Fruit fly (Drosophila melanogaster): ENCODE measurements around the gene Sas-4.

Gene Sas-4

dm6 chr3R:7171384-7172099 is 20.4 kb downstream of the Sas-4 start:
- no peak for TF ChIP-seq Sin3A (optimal IDR thresholded peaks at IDR 0.05)
- no peak for TF ChIP-seq Myc (optimal IDR thresholded peaks at IDR 0.05)
- no peak for TF ChIP-seq psq (optimal IDR thresholded peaks at IDR 0.05)
- no peak for TF ChIP-seq h (optimal IDR thresholded peaks at IDR 0.05)
- TF ChIP-seq ttk (optimal IDR thresholded peaks at IDR 0.05), result no peak
- TF ChIP-seq insv (optimal IDR thresholded peaks at IDR 0.05), result no peak

dm6 chr3R:7172978-7173377 is 21.8 kb downstream of the Sas-4 start:
- no peak for TF ChIP-seq insv (optimal IDR thresholded peaks at IDR 0.05)

- no peak for TF ChIP-seq ttk (optimal IDR thresholded peaks at IDR 0.05)
- TF ChIP-seq psq (optimal IDR thresholded peaks at IDR 0.05), result no peak
- no peak for TF ChIP-seq h (optimal IDR thresholded peaks at IDR 0.05)
- no peak for TF ChIP-seq insv (optimal IDR thresholded peaks at IDR 0.05)
- TF ChIP-seq Sin3A (optimal IDR thresholded peaks at IDR 0.05), result no peak
- TF ChIP-seq Myc (optimal IDR thresholded peaks at IDR 0.05), result no peak
Measured at dm6 chr3R:7174755-7175154, 23.6 kb downstream of the Sas-4 start.

- no peak for TF ChIP-seq Myc (optimal IDR thresholded peaks at IDR 0.05)
- no peak for TF ChIP-seq h (optimal IDR thresholded peaks at IDR 0.05)
- no peak for TF ChIP-seq Sin3A (optimal IDR thresholded peaks at IDR 0.05)
- no peak for TF ChIP-seq insv (optimal IDR thresholded peaks at IDR 0.05)
- TF ChIP-seq ttk (optimal IDR thresholded peaks at IDR 0.05), result no peak
- no peak for TF ChIP-seq psq (optimal IDR thresholded peaks at IDR 0.05)
Measured at dm6 chr3R:7186242-7187092, 35.3 kb downstream of the Sas-4 start, which contains the start of the genes CG10055 and lap. Gene CG10055, minus strand, starts transcription at chr3R:7186673. Gene lap, plus strand, starts transcription at chr3R:7186994.

DNA sequence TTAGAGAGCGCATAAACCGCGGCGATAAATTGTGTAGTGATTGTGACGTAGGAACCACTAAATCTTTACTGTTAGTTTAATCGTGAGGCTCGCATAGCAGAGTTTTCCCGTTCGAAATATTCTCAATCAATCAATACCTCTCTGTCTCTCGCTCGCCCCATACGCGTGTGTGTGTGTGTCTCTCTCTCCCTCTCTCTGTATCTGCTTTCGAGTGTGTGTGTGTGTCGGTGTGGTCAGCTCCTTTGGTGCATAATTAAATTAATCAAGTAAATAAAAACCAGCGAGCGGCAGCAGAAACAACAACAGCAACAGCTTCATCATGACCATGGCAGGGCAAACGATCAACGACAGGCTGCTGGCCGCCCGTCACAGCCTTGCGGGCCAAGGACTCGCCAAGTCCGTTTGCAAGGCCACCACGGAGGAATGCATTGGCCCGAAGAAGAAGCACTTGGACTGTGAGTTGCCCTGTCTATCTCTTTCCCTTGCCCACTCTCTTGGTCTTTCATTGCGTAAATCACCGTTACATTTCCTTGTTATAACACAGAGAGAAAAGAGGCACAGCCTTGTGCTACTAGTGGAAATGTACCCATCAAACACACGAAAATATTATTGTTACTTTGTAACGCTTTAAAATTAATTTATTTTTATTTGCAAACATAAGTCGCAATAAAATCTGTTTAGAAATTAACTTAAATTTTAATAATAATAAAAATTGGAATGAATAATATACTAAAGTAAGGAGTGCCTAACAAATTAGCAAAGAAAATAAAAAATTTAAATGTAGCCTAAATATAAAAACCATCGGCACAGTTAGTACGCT is 36.1 kb downstream of the Sas-4 start:
- no peak for TF ChIP-seq Sin3A (optimal IDR thresholded peaks at IDR 0.05)
- no peak for TF ChIP-seq Myc (optimal IDR thresholded peaks at IDR 0.05)
- no peak for TF ChIP-seq h (optimal IDR thresholded peaks at IDR 0.05)
- no peak for TF ChIP-seq ttk (optimal IDR thresholded peaks at IDR 0.05)
- no peak for TF ChIP-seq insv (optimal IDR thresholded peaks at IDR 0.05)
- TF ChIP-seq psq (optimal IDR thresholded peaks at IDR 0.05), result no peak

DNA sequence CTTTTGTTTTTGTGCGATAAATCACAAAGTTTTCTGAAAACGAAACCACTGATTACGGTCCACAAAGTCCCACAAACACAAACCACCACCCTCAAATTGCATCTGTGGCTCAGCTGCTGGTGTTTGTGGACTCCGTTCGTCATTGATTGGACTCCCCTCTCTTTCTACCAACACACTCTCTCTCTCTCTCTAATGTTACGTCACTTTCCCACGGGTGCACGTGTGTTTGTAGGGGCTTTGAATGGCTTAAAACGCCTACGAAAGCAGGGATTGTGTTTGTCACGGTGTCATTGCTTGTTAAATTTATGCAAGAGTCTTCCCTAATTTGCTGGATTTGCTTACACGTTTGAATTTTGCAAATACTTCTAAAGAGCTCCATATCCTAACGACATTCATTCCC is 36.8 kb downstream of the Sas-4 start:
- TF ChIP-seq psq (optimal IDR thresholded peaks at IDR 0.05), result no peak
- TF ChIP-seq h (optimal IDR thresholded peaks at IDR 0.05), result no peak
- TF ChIP-seq Sin3A (optimal IDR thresholded peaks at IDR 0.05), result no peak

DNA sequence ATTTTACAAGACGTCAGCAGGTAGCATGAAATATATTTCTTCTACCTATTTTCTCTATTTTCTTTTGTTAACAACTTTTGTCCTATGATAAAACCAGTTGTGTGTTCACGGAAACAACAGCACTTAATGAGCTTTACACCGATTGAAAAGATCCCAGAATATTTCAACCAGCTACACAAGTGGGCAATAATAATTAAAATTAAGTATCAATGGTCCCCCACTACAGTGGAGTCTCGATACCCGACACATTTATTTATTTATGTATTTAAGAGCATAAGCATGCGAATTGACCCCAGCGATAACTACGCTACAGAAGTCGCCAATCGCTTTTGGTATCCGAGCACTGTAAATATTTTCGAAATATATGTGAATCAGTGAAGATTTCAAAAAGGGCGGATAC is 37.5 kb downstream of the Sas-4 start:
- no peak for TF ChIP-seq Myc (optimal IDR thresholded peaks at IDR 0.05)
- TF ChIP-seq psq (optimal IDR thresholded peaks at IDR 0.05), result no peak
- TF ChIP-seq ttk (optimal IDR thresholded peaks at IDR 0.05), result no peak
- no peak for TF ChIP-seq insv (optimal IDR thresholded peaks at IDR 0.05)
- no peak for TF ChIP-seq h (optimal IDR thresholded peaks at IDR 0.05)
- no peak for TF ChIP-seq Sin3A (optimal IDR thresholded peaks at IDR 0.05)

DNA sequence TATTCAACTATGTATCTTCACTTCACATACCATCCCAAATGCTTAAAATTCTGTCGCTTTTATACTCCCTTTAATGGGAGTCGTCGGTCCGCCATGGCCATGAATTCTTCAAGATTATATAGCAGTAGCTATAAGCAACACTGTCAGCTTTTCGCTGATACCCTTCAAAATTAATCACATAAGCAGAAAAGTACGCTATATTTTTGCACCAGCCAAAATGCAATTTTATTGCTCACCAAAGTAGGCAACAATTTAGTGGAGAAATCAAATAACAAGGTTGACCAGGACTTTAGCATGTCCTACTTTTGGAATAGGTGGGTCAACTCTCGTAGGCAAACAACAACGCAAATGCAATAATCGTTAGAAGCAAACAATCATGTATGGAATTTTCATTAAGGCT is 48.7 kb downstream of the Sas-4 start:
- TF ChIP-seq ttk (optimal IDR thresholded peaks at IDR 0.05) (no peak), Sin3A (optimal IDR thresholded peaks at IDR 0.05) (no peak), Myc (optimal IDR thresholded peaks at IDR 0.05) (no peak), h (optimal IDR thresholded peaks at IDR 0.05) (no peak), insv (optimal IDR thresholded peaks at IDR 0.05) (no peak)

- TF ChIP-seq psq (optimal IDR thresholded peaks at IDR 0.05), result no peak
- TF ChIP-seq Sin3A (optimal IDR thresholded peaks at IDR 0.05), result no peak
- TF ChIP-seq ttk (optimal IDR thresholded peaks at IDR 0.05), result no peak
- TF ChIP-seq h (optimal IDR thresholded peaks at IDR 0.05), result no peak
- TF ChIP-seq Myc (optimal IDR thresholded peaks at IDR 0.05), result no peak
- no peak for TF ChIP-seq insv (optimal IDR thresholded peaks at IDR 0.05)
Measured at dm6 chr3R:7200670-7201069, 49.5 kb downstream of the Sas-4 start, which contains the start of gene CG14609. Gene CG14609, plus strand, starts transcription at chr3R:7200970.

Data from Kc167 (cell line).